Worm (Caenorhabditis elegans): ENCODE results near the gene swt-1.

Gene swt-1

ce11 chrIV:324759-325158, 17.5 kb downstream of the swt-1 start, which contains the start of gene drl-1:
Gene drl-1 (plus strand): TSS chrIV:325059.
- TF ChIP-seq pha-4 (tag; optimal IDR thresholded peaks at IDR 0.05) (no peak), lsy-12 (tag; optimal IDR thresholded peaks at IDR 0.05) (no peak), nhr-67 (tag; optimal IDR thresholded peaks at IDR 0.05) (no peak), ZK546.5 (tag; optimal IDR thresholded peaks at IDR 0.05) (no peak), zag-1 (tag; optimal IDR thresholded peaks at IDR 0.05) (no peak), egl-5 (tag; optimal IDR thresholded peaks at IDR 0.05) (no peak)

- TF ChIP-seq egl-27 (tag; optimal IDR thresholded peaks at IDR 0.05) (no peak), daf-12 (tag; optimal IDR thresholded peaks at IDR 0.05) (no peak), unc-39 (tag; optimal IDR thresholded peaks at IDR 0.05) (no peak), elt-1 (tag; optimal IDR thresholded peaks at IDR 0.05) (no peak), ztf-4 (tag; optimal IDR thresholded peaks at IDR 0.05) (no peak), aly-2 (tag; optimal IDR thresholded peaks at IDR 0.05) (no peak), pqm-1 (tag; optimal IDR thresholded peaks at IDR 0.05) (no peak), pha-4 (tag; optimal IDR thresholded peaks at IDR 0.05) (no peak), ama-1 (optimal IDR thresholded peaks at IDR 0.05) (no peak), ZK546.5 (tag; optimal IDR thresholded peaks at IDR 0.05) (no peak)
These were observed 18.3 kb downstream of the swt-1 start for ce11 chrIV:325640-326039.

- TF ChIP-seq mdl-1 (tag; optimal IDR thresholded peaks at IDR 0.05) (no peak), ceh-28 (tag; optimal IDR thresholded peaks at IDR 0.05) (peak; percentile 16), eor-1 (tag; optimal IDR thresholded peaks at IDR 0.05) (no peak), fos-1 (tag; optimal IDR thresholded peaks at IDR 0.05) (no peak), nhr-67 (tag; optimal IDR thresholded peaks at IDR 0.05) (no peak), nhr-28 (tag; optimal IDR thresholded peaks at IDR 0.05) (no peak), ztf-11 (tag; optimal IDR thresholded peaks at IDR 0.05) (no peak), nhr-23 (tag; optimal IDR thresholded peaks at IDR 0.05) (peak; percentile 49), sea-2 (GFP tag; optimal IDR thresholded peaks at IDR 0.05) (no peak)
These were observed 19.3 kb downstream of the swt-1 start, which contains the start of gene col-101 for ce11 chrIV:326564-327070. Gene col-101 (minus strand): TSS chrIV:327020.

ce11 chrIV:330523-330922, 23.2 kb downstream of the swt-1 start, which contains the start of gene F18F11.4:
Gene F18F11.4 (plus strand): TSS chrIV:330823.
- TF ChIP-seq nhr-43 (tag; optimal IDR thresholded peaks at IDR 0.05; ENCODE audit: poor library complexity, severe bottlenecking): no peak
- TF ChIP-seq aly-2 (tag; optimal IDR thresholded peaks at IDR 0.05): no peak
- no peak for TF ChIP-seq eor-1 (tag; optimal IDR thresholded peaks at IDR 0.05)
- no peak for TF ChIP-seq lin-15B (tag; optimal IDR thresholded peaks at IDR 0.05)
- TF ChIP-seq daf-12 (tag; optimal IDR thresholded peaks at IDR 0.05): no peak
- no peak for TF ChIP-seq tbx-2 (tag; optimal IDR thresholded peaks at IDR 0.05)
- TF ChIP-seq nhr-77 (tag; optimal IDR thresholded peaks at IDR 0.05): no peak
- TF ChIP-seq snpc-4 (tag; optimal IDR thresholded peaks at IDR 0.05): no peak

- TF ChIP-seq nhr-76 (tag; optimal IDR thresholded peaks at IDR 0.05) (no peak), nhr-25 (tag; optimal IDR thresholded peaks at IDR 0.05) (no peak), aly-2 (tag; optimal IDR thresholded peaks at IDR 0.05) (no peak), pqm-1 (tag; optimal IDR thresholded peaks at IDR 0.05) (peak; percentile 64), ZK546.5 (tag; optimal IDR thresholded peaks at IDR 0.05) (no peak), ceh-82 (tag; optimal IDR thresholded peaks at IDR 0.05) (no peak), nhr-77 (tag; optimal IDR thresholded peaks at IDR 0.05) (no peak), ztf-11 (tag; optimal IDR thresholded peaks at IDR 0.05) (no peak), mdl-1 (tag; optimal IDR thresholded peaks at IDR 0.05) (no peak), ceh-28 (tag; optimal IDR thresholded peaks at IDR 0.05) (peak; percentile 10), elt-2 (tag; optimal IDR thresholded peaks at IDR 0.05) (peak; percentile 80)
These were observed 29.9 kb downstream of the swt-1 start, which contains the start of gene pxmp-4 for ce11 chrIV:337128-337646. Gene pxmp-4 (minus strand): TSS chrIV:337178.

ce11 chrIV:338192-338831, 31.0 kb downstream of the swt-1 start:
- no peak for TF ChIP-seq zag-1 (tag; optimal IDR thresholded peaks at IDR 0.05)
- TF ChIP-seq snpc-4 (tag; optimal IDR thresholded peaks at IDR 0.05): no peak
- TF ChIP-seq ceh-9 (tag; optimal IDR thresholded peaks at IDR 0.05): no peak
- TF ChIP-seq jun-1 (tag; optimal IDR thresholded peaks at IDR 0.05): no peak
- no peak for TF ChIP-seq mml-1 (tag; optimal IDR thresholded peaks at IDR 0.05)
- no peak for TF ChIP-seq nhr-77 (tag; optimal IDR thresholded peaks at IDR 0.05)
- no peak for TF ChIP-seq hmg-11 (tag; optimal IDR thresholded peaks at IDR 0.05)
- no peak for TF ChIP-seq fkh-2 (tag; optimal IDR thresholded peaks at IDR 0.05)
- TF ChIP-seq ama-1 (optimal IDR thresholded peaks at IDR 0.05): no peak
- no peak for TF ChIP-seq elt-1 (tag; optimal IDR thresholded peaks at IDR 0.05)
- no peak for TF ChIP-seq egl-27 (tag; optimal IDR thresholded peaks at IDR 0.05)
- no peak for TF ChIP-seq eor-1 (tag; optimal IDR thresholded peaks at IDR 0.05)
- no peak for TF ChIP-seq nfya-1 (tag; optimal IDR thresholded peaks at IDR 0.05; ENCODE audit: insufficient read depth)
- no peak for TF ChIP-seq nhr-237 (tag; optimal IDR thresholded peaks at IDR 0.05)
- TF ChIP-seq aly-2 (tag; optimal IDR thresholded peaks at IDR 0.05): no peak
- TF ChIP-seq unc-62 (GFP tag; optimal IDR thresholded peaks at IDR 0.05): no peak

Data from whole organism, L3 larva.